Fruit fly (Drosophila melanogaster) whole organism, embryonic: ENCODE results near the gene Sirt4.

Experiments
- Aef1 ChIP-seq: fragments of 200-800 bp; sonication (Bioruptor generic); IDR thresholded peaks from 3 replicates; pipeline ENCODE4 v1.3.6; 2022; ENCODE audit warnings: missing biosample characterization, missing genetic modification characterization
- BEAF-32 ChIP-seq: fragments of 200-800 bp; sonication (Bioruptor generic); optimal IDR thresholded peaks from 3 replicates; lab custom pipeline; 2017; ENCODE audit warnings: missing biosample characterization, missing genetic modification characterization, mild to moderate bottlenecking, moderate library complexity, missing genetic modification reagents
- CG1024 ChIP-seq: fragments of 200-800 bp; sonication (Bioruptor generic); IDR thresholded peaks from 2 replicates; pipeline ENCODE4 v1.3.6; 2022; ENCODE audit warnings: missing biosample characterization, missing genetic modification characterization
- CG11247 ChIP-seq: fragments of 200-800 bp; sonication (Bioruptor generic); IDR thresholded peaks from 2 replicates; pipeline ENCODE4 v1.3.6; 2022; ENCODE audit warnings: missing biosample characterization, missing genetic modification characterization
- CG12769 ChIP-seq: fragments of 200-800 bp; sonication (Bioruptor generic); optimal IDR thresholded peaks from 2 replicates; lab custom pipeline; 2019; ENCODE audit warnings: missing biosample characterization, mild to moderate bottlenecking, missing genetic modification characterization, moderate library complexity
- CG13287 ChIP-seq: fragments of 200-800 bp; sonication (Bioruptor generic); IDR thresholded peaks from 2 replicates; pipeline ENCODE4 v1.3.6; 2022; ENCODE audit warnings: missing biosample characterization, missing genetic modification characterization; ENCODE audit not compliant: partially characterized antibody
- CG13296 ChIP-seq: fragments of 200-800 bp; sonication (Bioruptor generic); optimal IDR thresholded peaks from 3 replicates; lab custom pipeline; 2018; ENCODE audit warnings: missing biosample characterization, mild to moderate bottlenecking, missing genetic modification characterization
- CG14860 ChIP-seq: fragments of 200-800 bp; sonication (Bioruptor generic); IDR thresholded peaks from 3 replicates; pipeline ENCODE4 v1.3.6; 2022; ENCODE audit warnings: missing biosample characterization, missing genetic modification characterization; ENCODE audit not compliant: partially characterized antibody
- CG16815 ChIP-seq: fragments of 200-800 bp; sonication (Bioruptor generic); optimal IDR thresholded peaks from 3 replicates; lab custom pipeline; 2017; ENCODE audit warnings: missing biosample characterization, mild to moderate bottlenecking, missing genetic modification characterization
- CG17385 ChIP-seq: fragments of 200-800 bp; sonication (Bioruptor generic); optimal IDR thresholded peaks from 3 replicates; lab custom pipeline; 2018; ENCODE audit warnings: missing biosample characterization, mild to moderate bottlenecking, missing genetic modification characterization
- CG2120 ChIP-seq: fragments of 200-800 bp; sonication (Bioruptor generic); optimal IDR thresholded peaks from 3 replicates; lab custom pipeline; 2016; ENCODE audit warnings: missing biosample characterization, missing genetic modification characterization
- CG2712 ChIP-seq: fragments of 200-800 bp; optimal IDR thresholded peaks from 3 replicates; lab custom pipeline; 2019; ENCODE audit warnings: missing biosample characterization, mild to moderate bottlenecking, missing genetic modification characterization, moderate library complexity
- CG31441 ChIP-seq: fragments of 200-800 bp; sonication (Bioruptor generic); IDR thresholded peaks from 2 replicates; pipeline ENCODE4 v1.3.6; 2022; ENCODE audit warnings: missing biosample characterization, missing genetic modification characterization
- CG32772 ChIP-seq: fragments of 200-800 bp; sonication (Bioruptor generic); IDR thresholded peaks from 2 replicates; pipeline ENCODE4 v1.3.6; 2022; ENCODE audit warnings: missing biosample characterization, missing genetic modification characterization
- CG4707 ChIP-seq: fragments of 200-800 bp; sonication (Bioruptor generic); optimal IDR thresholded peaks from 2 replicates; lab custom pipeline; 2018; ENCODE audit warnings: missing biosample characterization, mild to moderate bottlenecking, missing genetic modification characterization, moderate library complexity
- CG6765 ChIP-seq: fragments of 200-800 bp; sonication (Bioruptor generic); optimal IDR thresholded peaks from 3 replicates; lab custom pipeline; 2017; ENCODE audit warnings: missing biosample characterization, mild to moderate bottlenecking, missing genetic modification characterization
- CG6791 ChIP-seq: fragments of 200-800 bp; sonication (Bioruptor generic); IDR thresholded peaks from 3 replicates; pipeline ENCODE4 v1.3.6; 2022; ENCODE audit warnings: missing biosample characterization, missing genetic modification characterization; ENCODE audit not compliant: partially characterized antibody
- CG7963 ChIP-seq: fragments of 200-800 bp; sonication (Bioruptor generic); IDR thresholded peaks from 3 replicates; pipeline ENCODE4 v1.3.6; 2022; ENCODE audit warnings: missing biosample characterization, missing genetic modification characterization; ENCODE audit not compliant: partially characterized antibody
- CG9437 ChIP-seq: fragments of 200-800 bp; sonication (Bioruptor generic); optimal IDR thresholded peaks from 2 replicates; lab custom pipeline; 2018; ENCODE audit warnings: missing biosample characterization, mild to moderate bottlenecking, missing genetic modification characterization
- D19B ChIP-seq: fragments of 200-800 bp; sonication (Bioruptor generic); optimal IDR thresholded peaks from 2 replicates; lab custom pipeline; 2017; ENCODE audit warnings: missing biosample characterization, mild to moderate bottlenecking, missing genetic modification characterization
- Dad ChIP-seq: fragments of 200-800 bp; sonication (Bioruptor generic); optimal IDR thresholded peaks from 3 replicates; lab custom pipeline; 2016; ENCODE audit warnings: missing biosample characterization, missing genetic modification characterization
- Hmr ChIP-seq: fragments of 200-800 bp; sonication (Bioruptor generic); optimal IDR thresholded peaks from 3 replicates; lab custom pipeline; 2017; ENCODE audit warnings: mild to moderate bottlenecking, missing biosample characterization, missing genetic modification reagents, missing genetic modification characterization
- MBD-R2 ChIP-seq: fragments of 200-800 bp; sonication (Bioruptor generic); IDR thresholded peaks from 2 replicates; pipeline ENCODE4 v1.3.6; 2022; ENCODE audit warnings: missing biosample characterization, missing genetic modification characterization
- Med ChIP-seq: fragments of 200-800 bp; sonication (Bioruptor generic); peaks from one replicate; lab custom pipeline; 2016; ENCODE audit warnings: missing biosample characterization, missing genetic modification characterization, mild to moderate bottlenecking, inconsistent platforms, moderate library complexity
- Opbp ChIP-seq: fragments of 200-800 bp; sonication (Bioruptor generic); IDR thresholded peaks from 3 replicates; pipeline ENCODE4 v1.3.6; 2022; ENCODE audit warnings: missing biosample characterization, missing genetic modification characterization; ENCODE audit not compliant: partially characterized antibody
- PHDP ChIP-seq: fragments of 200-800 bp; sonication (Bioruptor generic); optimal IDR thresholded peaks from 3 replicates; lab custom pipeline; 2018; ENCODE audit warnings: missing biosample characterization, mild to moderate bottlenecking, missing genetic modification characterization, moderate library complexity
- Ravus ChIP-seq: fragments of 200-800 bp; sonication (Bioruptor generic); IDR thresholded peaks from 2 replicates; pipeline ENCODE4 v1.3.6; 2022; ENCODE audit warnings: missing biosample characterization, missing genetic modification characterization
- Scr ChIP-seq: fragments of 200-800 bp; sonication (Bioruptor generic); IDR thresholded peaks from 2 replicates; pipeline ENCODE4 v1.3.6; 2022; ENCODE audit warnings: missing biosample characterization, missing genetic modification characterization; ENCODE audit not compliant: partially characterized antibody
- Side ChIP-seq: fragments of 200-800 bp; sonication (Bioruptor generic); optimal IDR thresholded peaks from 2 replicates; lab custom pipeline; 2016; ENCODE audit warnings: missing biosample characterization, missing genetic modification characterization
- Sry-δ ChIP-seq: fragments of 200-800 bp; sonication (Bioruptor generic); optimal IDR thresholded peaks from 2 replicates; lab custom pipeline; 2016; ENCODE audit warnings: missing biosample characterization, missing genetic modification characterization
- al ChIP-seq: fragments of 200-800 bp; sonication (Bioruptor generic); IDR thresholded peaks from 2 replicates; pipeline ENCODE4 v1.3.6; 2022; ENCODE audit warnings: missing biosample characterization, missing genetic modification characterization
- cg ChIP-seq: fragments of 200-800 bp; sonication (Bioruptor generic); optimal IDR thresholded peaks from 3 replicates; lab custom pipeline; 2019; ENCODE audit warnings: missing biosample characterization, mild to moderate bottlenecking, missing genetic modification characterization, moderate library complexity
- chif ChIP-seq, 2 experiments: fragments of 200-800 bp; sonication (Bioruptor generic); optimal IDR thresholded peaks; 3 replicates each; lab custom pipeline; 2016; ENCODE audit warnings: missing biosample characterization in 2 of 2, missing genetic modification characterization in 2 of 2
- chinmo ChIP-seq: fragments of 200-800 bp; sonication (Bioruptor generic); IDR thresholded peaks from 4 replicates; pipeline ENCODE4 v1.3.6; 2022; ENCODE audit warnings: missing biosample characterization, missing genetic modification characterization; ENCODE audit not compliant: partially characterized antibody
- crol ChIP-seq: fragments of 200-800 bp; sonication (Bioruptor generic); IDR thresholded peaks from 2 replicates; pipeline ENCODE4 v1.3.6; 2022; ENCODE audit warnings: missing biosample characterization, missing genetic modification characterization
- disco-r ChIP-seq: fragments of 200-800 bp; sonication (Bioruptor generic); optimal IDR thresholded peaks from 2 replicates; lab custom pipeline; 2016; ENCODE audit warnings: missing biosample characterization, missing genetic modification characterization
- dysf ChIP-seq: fragments of 200-800 bp; sonication (Bioruptor generic); IDR thresholded peaks from 3 replicates; pipeline ENCODE4 v1.3.6; 2022; ENCODE audit warnings: missing biosample characterization, missing genetic modification characterization
- eve ChIP-seq, 2 experiments: fragments of >200 bp; optimal IDR thresholded peaks; 2 replicates each; lab custom pipeline; 2017; ENCODE audit warnings: missing biosample characterization in 2 of 2, missing genetic modification characterization in 2 of 2
- ewg ChIP-seq: fragments of 200-800 bp; sonication (Bioruptor generic); optimal IDR thresholded peaks from 3 replicates; lab custom pipeline; 2017; ENCODE audit warnings: mild to moderate bottlenecking, missing biosample characterization, missing genetic modification reagents, missing genetic modification characterization
- fru ChIP-seq: fragments of >200 bp; optimal IDR thresholded peaks from 2 replicates; lab custom pipeline; 2017
- grau ChIP-seq: fragments of 200-800 bp; optimal IDR thresholded peaks from 3 replicates; lab custom pipeline; 2019; ENCODE audit warnings: missing biosample characterization, mild to moderate bottlenecking, missing genetic modification characterization, moderate library complexity
- inv ChIP-seq: fragments of 200-800 bp; sonication (Bioruptor generic); IDR thresholded peaks from 2 replicates; pipeline ENCODE4 v1.3.6; 2022; ENCODE audit warnings: missing biosample characterization, missing genetic modification characterization; ENCODE audit not compliant: partially characterized antibody
- knrl ChIP-seq: fragments of 200-800 bp; sonication (Bioruptor generic); IDR thresholded peaks from 3 replicates; pipeline ENCODE4 v1.3.6; 2022; ENCODE audit warnings: missing biosample characterization, missing genetic modification characterization; ENCODE audit not compliant: partially characterized antibody
- pho ChIP-seq: fragments of 200-800 bp; sonication (Bioruptor generic); optimal IDR thresholded peaks from 2 replicates; lab custom pipeline; 2016; ENCODE audit warnings: missing biosample characterization, missing genetic modification characterization
- pros ChIP-seq: fragments of 200-800 bp; sonication (Bioruptor generic); optimal IDR thresholded peaks from 3 replicates; lab custom pipeline; 2019; ENCODE audit warnings: missing biosample characterization, mild to moderate bottlenecking, missing genetic modification characterization, moderate library complexity
- ranshi ChIP-seq: fragments of 200-800 bp; sonication (Bioruptor generic); IDR thresholded peaks from 2 replicates; pipeline ENCODE4 v1.3.6; 2022; ENCODE audit warnings: missing biosample characterization, missing genetic modification characterization
- row ChIP-seq: fragments of 200-800 bp; sonication (Bioruptor generic); IDR thresholded peaks from 3 replicates; pipeline ENCODE4 v1.3.6; 2022; ENCODE audit warnings: missing biosample characterization, missing genetic modification characterization
- trh ChIP-seq: fragments of 200-800 bp; sonication (Bioruptor generic); optimal IDR thresholded peaks from 2 replicates; lab custom pipeline; 2016; ENCODE audit warnings: missing biosample characterization, missing genetic modification characterization
- unc-4 ChIP-seq: fragments of 200-800 bp; sonication (Bioruptor generic); IDR thresholded peaks from 2 replicates; pipeline ENCODE4 v1.3.6; 2022; ENCODE audit warnings: missing biosample characterization, missing genetic modification characterization; ENCODE audit not compliant: partially characterized antibody
- usp ChIP-seq: fragments of >200 bp; optimal IDR thresholded peaks from 2 replicates; lab custom pipeline; 2017; ENCODE audit warnings: missing biosample characterization, missing genetic modification characterization
- yki ChIP-seq: fragments of >200 bp; optimal IDR thresholded peaks from 3 replicates; lab custom pipeline; 2018

Gene Sirt4

DNA sequence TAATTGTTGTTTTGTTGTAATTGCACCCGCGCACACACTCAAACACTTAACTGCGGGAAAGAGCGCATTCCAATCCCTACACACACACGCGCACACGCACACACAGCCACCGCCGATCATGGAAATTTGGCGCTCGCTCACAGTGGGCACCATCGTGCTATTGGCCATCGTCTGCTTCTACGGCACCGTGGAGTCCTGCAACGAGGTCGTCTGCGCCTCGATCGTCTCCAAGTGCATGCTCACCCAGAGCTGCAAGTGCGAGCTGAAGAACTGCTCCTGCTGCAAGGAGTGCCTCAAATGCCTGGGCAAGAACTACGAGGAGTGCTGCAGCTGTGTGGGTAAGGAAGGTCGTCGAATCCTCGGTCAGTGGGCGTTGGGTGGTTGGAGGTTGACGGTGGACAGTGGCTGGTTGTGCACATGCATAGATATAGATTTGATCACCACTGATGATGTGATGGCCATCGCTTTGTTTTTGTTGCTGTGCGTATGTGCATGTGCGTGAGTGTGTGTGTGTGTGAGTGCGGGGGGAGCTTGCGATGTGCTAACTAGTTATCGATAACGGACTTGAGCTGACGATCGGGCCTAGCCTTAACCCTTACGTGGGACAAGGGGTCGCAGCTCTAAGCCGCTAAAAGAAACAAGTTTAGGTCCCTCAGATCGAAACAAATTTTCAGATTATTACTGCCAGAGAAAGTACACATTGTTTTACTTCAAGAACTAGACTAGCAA lies 25.1 kb upstream of the Sirt4 start (continued):
- TF ChIP-seq dysf (GFP tag; lab: Robert Waterston, UW) (peak; percentile 16; the same call in 1 of the 3 replicates), PHDP (tag; lab: Kevin White, UChicago) (no peak), yki (lab: Kevin White, UChicago) (no peak), CG32772 (GFP tag; lab: Robert Waterston, UW) (no peak), Ravus (no peak), Opbp (GFP tag; lab: Robert Waterston, UW) (0 out of 3 replicates have a peak, but pooled peaks have one; percentile 23), CG4707 (peak; percentile 80), inv (0 out of 2 replicates have a peak, but pooled peaks have one; percentile 22), crol (peak; percentile 42), Scr (0 out of 2 replicates have a peak, but pooled peaks have one; percentile 24), BEAF-32 (GFP tag; lab: Kevin White, UChicago) (peak; percentile 63), knrl (GFP tag; lab: Robert Waterston, UW) (0 out of 3 replicates have a peak, but pooled peaks have one; percentile 27), Sry-δ (GFP tag; lab: Kevin White, UChicago) (peak; percentile 70), unc-4 (GFP tag; lab: Robert Waterston, UW) (no peak), row (peak; percentile 55), chinmo (GFP tag; lab: Robert Waterston, UW) (peak; percentile 53; the same call in 1 of the 4 replicates), Hmr (GFP tag; lab: Kevin White, UChicago) (no peak), CG6791 (GFP tag; lab: Robert Waterston, UW) (0 out of 3 replicates have a peak, but pooled peaks have one; percentile 49), CG6765 (GFP tag; lab: Kevin White, UChicago) (no peak), CG2120 (GFP tag; lab: Kevin White, UChicago) (no peak), cg (GFP tag; lab: Kevin White, UChicago) (peak; percentile 86), Med (GFP tag; lab: Kevin White, UChicago) (peak; percentile 67), CG14860 (GFP tag; lab: Robert Waterston, UW) (peak; percentile 18; the same call in 1 of the 3 replicates), CG7963 (peak; percentile 46; the same call in 1 of the 3 replicates), CG13287 (peak; percentile 32)

DNA sequence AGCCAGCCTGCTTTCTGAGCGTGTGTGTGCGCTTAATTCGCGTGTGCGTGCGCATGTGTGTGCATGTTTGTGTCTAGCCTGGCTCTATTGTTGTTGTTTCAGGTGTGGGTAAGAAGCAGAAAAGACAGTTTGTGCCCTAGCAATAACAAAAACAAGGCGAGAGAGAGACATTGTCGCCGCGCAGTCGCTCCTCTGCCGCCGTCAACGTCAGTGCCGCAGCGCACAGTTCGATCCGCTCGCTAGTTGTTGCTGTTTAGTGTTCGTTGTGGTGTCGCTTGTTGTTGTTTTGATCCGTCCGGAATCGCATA lies 24.4 kb upstream of the Sirt4 start:
- TF ChIP-seq CG13296 (GFP tag; lab: Kevin White, UChicago) (no peak), chif (GFP tag; optimal IDR thresholded peaks at IDR 0.05; lab: Kevin White, UChicago) (no peak), CG12769 (tag; lab: Kevin White, UChicago) (no peak), CG1024 (GFP tag; lab: Robert Waterston, UW) (no peak), MBD-R2 (GFP tag; lab: Robert Waterston, UW) (no peak), disco-r (no peak), CG16815 (GFP tag; lab: Kevin White, UChicago) (no peak), CG9437 (GFP tag; lab: Kevin White, UChicago) (no peak), ewg (GFP tag; lab: Kevin White, UChicago) (no peak), CG11247 (no peak), CG2712 (tag; lab: Kevin White, UChicago) (no peak), grau (tag; lab: Kevin White, UChicago) (no peak), CG31441 (GFP tag; lab: Robert Waterston, UW) (no peak), pho (GFP tag; lab: Kevin White, UChicago) (no peak), CG17385 (GFP tag; lab: Kevin White, UChicago) (peak; percentile 83), Dad (GFP tag; lab: Kevin White, UChicago) (no peak), eve (GFP tag; optimal IDR thresholded peaks at IDR 0.05; lab: Kevin White, UChicago) (no peak), pros (GFP tag; lab: Kevin White, UChicago) (peak; percentile 17), Side (GFP tag; lab: Kevin White, UChicago) (no peak), Aef1 (GFP tag; lab: Robert Waterston, UW) (peak; percentile 41; the same call in 2 of the 3 replicates), D19B (no peak), usp (GFP tag; lab: Kevin White, UChicago) (no peak), ranshi (GFP tag; lab: Robert Waterston, UW) (no peak), fru (lab: Kevin White, UChicago) (no peak), al (GFP tag; lab: Robert Waterston, UW) (no peak), trh (no peak)
